Worm (Caenorhabditis elegans): Measurements from ENCODE around the gene srh-125.

srh-125 gene

DNA sequence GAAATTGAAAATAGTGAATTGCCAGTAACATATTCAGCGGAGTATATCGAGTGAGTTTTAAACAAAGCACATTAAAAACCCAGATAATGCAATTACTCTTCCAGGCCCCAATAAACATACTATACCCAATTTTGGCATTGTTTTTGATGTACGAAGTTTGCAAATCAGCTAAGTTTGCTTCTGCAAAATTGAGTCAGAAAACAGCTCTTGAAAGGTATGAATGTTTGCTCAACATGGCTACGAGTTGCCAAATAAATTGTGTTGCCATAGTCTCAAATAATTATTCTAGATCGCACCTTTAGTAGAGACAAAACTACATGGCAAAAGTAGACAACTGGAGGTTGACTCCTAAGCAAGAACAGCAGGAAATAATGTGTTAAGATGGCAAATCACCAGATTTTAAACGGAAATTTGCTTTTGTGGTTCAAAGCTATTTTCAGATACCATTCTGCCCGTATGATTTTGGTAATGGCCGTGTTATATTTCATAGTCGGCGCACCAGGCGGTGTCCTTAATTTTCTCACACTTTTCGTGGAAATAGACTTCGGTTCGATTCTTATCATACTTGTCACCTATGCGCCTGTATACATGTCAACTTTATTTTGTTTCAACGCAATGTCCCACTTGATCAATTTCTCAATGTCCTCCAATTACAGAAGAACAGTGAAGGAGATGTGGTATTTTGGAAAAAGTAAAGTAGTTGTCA, 44.1 kb downstream of the srh-125 start:
- TF ChIP-seq ama-1 (optimal IDR thresholded peaks at IDR 0.05) (peak; percentile 76), jun-1 (tag; optimal IDR thresholded peaks at IDR 0.05) (no peak), nhr-43 (tag; optimal IDR thresholded peaks at IDR 0.05; ENCODE audit: poor library complexity, severe bottlenecking) (peak; percentile 70), elt-2 (tag; optimal IDR thresholded peaks at IDR 0.05) (peak; percentile 42), lsy-12 (tag; optimal IDR thresholded peaks at IDR 0.05) (peak; percentile 24), nhr-23 (tag; optimal IDR thresholded peaks at IDR 0.05) (peak; percentile 6)

- TF ChIP-seq mdl-1 (tag; optimal IDR thresholded peaks at IDR 0.05): no peak
- no peak for TF ChIP-seq nhr-12 (tag; optimal IDR thresholded peaks at IDR 0.05)
- no peak for TF ChIP-seq nhr-11 (tag; optimal IDR thresholded peaks at IDR 0.05)
- no peak for TF ChIP-seq zag-1 (tag; optimal IDR thresholded peaks at IDR 0.05)
- TF ChIP-seq lin-39 (tag; optimal IDR thresholded peaks at IDR 0.05): no peak
- TF ChIP-seq ceh-28 (tag; optimal IDR thresholded peaks at IDR 0.05): no peak
- TF ChIP-seq ceh-9 (tag; optimal IDR thresholded peaks at IDR 0.05): no peak
- no peak for TF ChIP-seq lsy-12 (tag; optimal IDR thresholded peaks at IDR 0.05)
- TF ChIP-seq snpc-4 (tag; optimal IDR thresholded peaks at IDR 0.05): no peak
- TF ChIP-seq daf-12 (tag; optimal IDR thresholded peaks at IDR 0.05): no peak
Measured at ce11 chrV:7431016-7431415, 45.6 kb downstream of the srh-125 start, which contains the start of gene srw-71. srw-71 (minus strand) TSS chrV:7431116.

DNA sequence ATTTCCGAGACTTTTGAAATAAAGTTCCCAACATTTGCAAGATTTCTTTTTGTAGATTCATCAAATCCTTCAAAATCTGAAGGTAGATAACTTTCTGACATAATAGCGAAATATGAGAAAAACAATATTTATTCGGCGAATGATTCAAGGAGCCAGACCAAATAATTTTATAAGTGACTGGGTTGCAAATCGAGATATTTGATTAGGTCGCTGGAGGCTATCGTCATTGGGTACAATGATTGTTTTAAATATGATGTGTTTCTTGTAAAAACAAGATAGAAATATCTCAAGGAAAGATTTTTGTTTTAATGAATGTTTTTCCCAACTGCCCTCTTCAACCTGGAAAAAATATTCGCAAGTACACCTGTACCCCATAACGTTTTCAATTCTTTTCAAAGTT, 47.8 kb downstream of the srh-125 start, which contains the start of gene srw-69:
srw-69 (minus strand) TSS at position 101 of the 400 bp plus-strand sequence.
- no peak for TF ChIP-seq snpc-4 (tag; optimal IDR thresholded peaks at IDR 0.05)
- no peak for TF ChIP-seq ceh-16 (tag; optimal IDR thresholded peaks at IDR 0.05)
- no peak for TF ChIP-seq mml-1 (tag; optimal IDR thresholded peaks at IDR 0.05)
- TF ChIP-seq mdl-1 (tag; optimal IDR thresholded peaks at IDR 0.05): no peak
- TF ChIP-seq lin-15B (tag; optimal IDR thresholded peaks at IDR 0.05): no peak
- TF ChIP-seq fos-1 (tag; optimal IDR thresholded peaks at IDR 0.05): no peak
- TF ChIP-seq lin-39 (tag; optimal IDR thresholded peaks at IDR 0.05): no peak
- no peak for TF ChIP-seq egl-5 (tag; optimal IDR thresholded peaks at IDR 0.05)
- TF ChIP-seq R02D3.7 (tag; optimal IDR thresholded peaks at IDR 0.05): no peak
- TF ChIP-seq nhr-28 (tag; optimal IDR thresholded peaks at IDR 0.05): no peak
- TF ChIP-seq elt-3 (tag; optimal IDR thresholded peaks at IDR 0.05): no peak
- no peak for TF ChIP-seq jun-1 (tag; optimal IDR thresholded peaks at IDR 0.05)
- TF ChIP-seq tbx-2 (tag; optimal IDR thresholded peaks at IDR 0.05): no peak
- no peak for TF ChIP-seq unc-62 (GFP tag; optimal IDR thresholded peaks at IDR 0.05)
- no peak for TF ChIP-seq fkh-10 (GFP tag; optimal IDR thresholded peaks at IDR 0.05)
- TF ChIP-seq nhr-11 (tag; optimal IDR thresholded peaks at IDR 0.05): no peak
- TF ChIP-seq nhr-76 (tag; optimal IDR thresholded peaks at IDR 0.05): no peak

DNA sequence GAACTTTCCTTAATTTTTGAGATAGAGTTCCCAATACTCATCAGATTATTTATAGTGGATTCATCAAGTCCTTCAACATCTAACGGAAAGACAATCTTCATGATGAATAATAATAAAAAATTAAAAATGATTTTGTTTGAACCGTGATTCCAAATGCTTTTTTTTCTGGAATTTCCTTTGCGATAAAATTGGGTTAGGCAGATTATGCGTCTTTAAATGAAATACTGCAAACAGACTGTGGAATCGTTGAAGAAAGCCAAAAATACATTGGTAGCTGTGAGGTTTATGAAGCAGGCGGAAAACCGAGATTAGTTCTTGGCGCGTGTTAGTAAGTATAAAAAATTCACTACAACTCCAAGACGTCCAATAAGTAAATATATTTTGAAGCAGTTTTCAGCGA, 50.1 kb downstream of the srh-125 start, which contains the start of gene srw-68:
srw-68 (minus strand) TSS at position 101 of the 400 bp plus-strand sequence.
- TF ChIP-seq fkh-2 (tag; optimal IDR thresholded peaks at IDR 0.05): no peak
- TF ChIP-seq nhr-237 (tag; optimal IDR thresholded peaks at IDR 0.05): no peak
- TF ChIP-seq elt-3 (tag; optimal IDR thresholded peaks at IDR 0.05): no peak
- no peak for TF ChIP-seq eor-1 (tag; optimal IDR thresholded peaks at IDR 0.05)
- no peak for TF ChIP-seq nhr-77 (tag; optimal IDR thresholded peaks at IDR 0.05)
- no peak for TF ChIP-seq ceh-28 (tag; optimal IDR thresholded peaks at IDR 0.05)
- no peak for TF ChIP-seq nhr-25 (tag; optimal IDR thresholded peaks at IDR 0.05)
- TF ChIP-seq ama-1 (optimal IDR thresholded peaks at IDR 0.05): no peak
- TF ChIP-seq zag-1 (tag; optimal IDR thresholded peaks at IDR 0.05): no peak
- TF ChIP-seq egl-5 (tag; optimal IDR thresholded peaks at IDR 0.05): no peak
- TF ChIP-seq elt-1 (tag; optimal IDR thresholded peaks at IDR 0.05): no peak
- no peak for TF ChIP-seq nhr-11 (tag; optimal IDR thresholded peaks at IDR 0.05)
- no peak for TF ChIP-seq lin-15B (tag; optimal IDR thresholded peaks at IDR 0.05)
- no peak for TF ChIP-seq R02D3.7 (tag; optimal IDR thresholded peaks at IDR 0.05)
- TF ChIP-seq skn-1 (tag; optimal IDR thresholded peaks at IDR 0.05): no peak
- TF ChIP-seq ceh-16 (tag; optimal IDR thresholded peaks at IDR 0.05): no peak

Data from whole organism, L3 larva.